Worm (Caenorhabditis elegans) whole organism, mixed stage, embryonic: ENCODE measurements around the gene cht-2.

ENCODE experiments used
- sptf-1 ChIP-seq: sonication (generic microtip); optimal IDR thresholded peaks from 2 replicates; lab custom pipeline; 2017; ENCODE audit warnings: mild to moderate bottlenecking, missing genetic modification characterization, moderate library complexity, missing compliant biosample characterization
- unc-62 ChIP-seq: fragments of 150-350 bp; optimal IDR thresholded peaks from 2 replicates; lab custom pipeline; 2014; ENCODE audit warnings: missing biosample characterization, missing genetic modification reagents, missing genetic modification characterization

DNA sequence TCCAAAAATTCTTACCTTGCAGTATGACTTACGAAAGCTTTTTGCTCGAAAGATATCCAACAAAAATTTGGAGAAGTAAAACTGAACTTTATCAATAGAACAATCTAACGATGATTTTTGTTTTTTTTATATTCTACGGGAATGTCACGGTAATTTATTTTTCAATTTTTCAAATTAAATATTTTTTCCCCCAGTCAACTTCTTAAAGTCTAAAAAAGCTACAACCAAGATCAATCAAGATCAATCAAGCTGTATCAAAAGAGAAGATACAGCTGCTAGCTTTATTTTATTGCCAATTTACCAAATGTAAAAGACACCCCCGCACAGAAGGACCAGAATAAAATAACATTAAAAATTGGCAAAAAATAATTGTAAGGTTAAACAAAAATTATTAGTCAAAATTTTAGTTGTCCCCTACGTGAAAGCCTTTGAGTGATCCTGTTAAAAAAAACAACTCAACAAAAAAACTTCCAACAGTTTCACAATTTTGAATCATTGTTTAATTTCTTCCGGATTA, 45.4 kb upstream of the cht-2 start, which contains the start of the genes M05D6.1 and M05D6.3:
- TF ChIP-seq unc-62 (GFP tag; lab: Kevin White, UChicago) (no peak), sptf-1 (tag; lab: Kevin White, UChicago) (no peak)
